Worm (Caenorhabditis elegans) whole organism, L1 larva: ENCODE measurements around the gene Y73C8C.8.

Experiments
- aly-2 ChIP-seq: fragments of 150-350 bp; optimal IDR thresholded peaks from 2 replicates; lab custom pipeline; 2014; ENCODE audit warnings: missing biosample characterization, missing genetic modification characterization
- ama-1 ChIP-seq: fragments of 150-350 bp; optimal IDR thresholded peaks from 2 replicates; lab custom pipeline; 2014
- ceh-63 ChIP-seq: fragments of 200-800 bp; sonication (Bioruptor generic); optimal IDR thresholded peaks from 2 replicates; lab custom pipeline; 2018; ENCODE audit warnings: mild to moderate bottlenecking, missing genetic modification characterization, missing compliant biosample characterization
- egl-27 ChIP-seq, 2 experiments: fragments of 150-350 bp in 1 of 2; sonication (generic microtip); optimal IDR thresholded peaks; 3 replicates each; lab custom pipeline; 2017 to 2018; ENCODE audit warnings: missing biosample characterization in 2 of 2, missing genetic modification characterization in 2 of 2, missing genetic modification reagents in 2 of 2
- fkh-10 ChIP-seq: sonication (generic microtip); optimal IDR thresholded peaks from 2 replicates; lab custom pipeline; 2017; ENCODE audit warnings: missing biosample characterization, missing genetic modification reagents, missing genetic modification characterization
- fkh-4 ChIP-seq: sonication (generic microtip); optimal IDR thresholded peaks from 2 replicates; lab custom pipeline; 2016; ENCODE audit warnings: missing compliant biosample characterization, missing genetic modification characterization, borderline replicate concordance
- jun-1 ChIP-seq: fragments of 150-350 bp; optimal IDR thresholded peaks from 2 replicates; lab custom pipeline; 2014; ENCODE audit warnings: missing biosample characterization, missing genetic modification reagents, missing genetic modification characterization
- lin-13 ChIP-seq: fragments of 150-350 bp; optimal IDR thresholded peaks from 2 replicates; lab custom pipeline; 2014; ENCODE audit warnings: missing biosample characterization, missing genetic modification reagents, missing genetic modification characterization
- lsy-2 ChIP-seq, 2 experiments: fragments of 150-350 bp; optimal IDR thresholded peaks; 2 replicates each; lab custom pipeline; 2014; ENCODE audit warnings: missing biosample characterization in 2 of 2, missing genetic modification characterization in 2 of 2
- snpc-4 ChIP-seq: fragments of 150-350 bp; optimal IDR thresholded peaks from 2 replicates; lab custom pipeline; 2014; ENCODE audit warnings: missing biosample characterization, missing genetic modification characterization

DNA sequence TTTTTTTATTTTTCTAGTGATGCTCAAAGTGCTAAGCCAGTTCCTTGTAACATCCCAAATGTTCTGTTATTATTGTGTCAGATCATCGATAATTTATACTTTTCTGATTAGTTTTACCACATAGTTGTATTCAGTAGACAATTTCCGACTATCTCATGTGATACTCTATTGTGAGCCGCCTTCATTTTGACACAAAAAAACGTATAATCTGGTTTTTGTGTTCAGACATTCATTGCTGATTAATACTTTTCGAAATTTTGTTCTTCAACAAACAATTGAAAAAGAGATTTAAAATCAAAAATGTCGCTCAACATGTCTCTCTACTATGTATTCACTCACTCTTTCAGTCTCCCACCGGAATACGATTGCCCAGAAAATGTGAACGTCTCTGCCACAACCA lies 32.2 kb downstream of the Y73C8C.8 start, which contains the start of gene srt-7:
- TF ChIP-seq jun-1, result no peak
- no peak for TF ChIP-seq fkh-4 (tag; lab: Kevin White, UChicago)
- TF ChIP-seq egl-27 (tag; optimal IDR thresholded peaks at IDR 0.05; lab: Kevin White, UChicago), result no peak
- no peak for TF ChIP-seq snpc-4
- no peak for TF ChIP-seq ceh-63 (GFP tag; lab: Kevin White, UChicago)
- no peak for TF ChIP-seq ama-1 (lab: Kevin White, UChicago)
- TF ChIP-seq aly-2, result no peak
- TF ChIP-seq fkh-10 (GFP tag; lab: Kevin White, UChicago), result no peak
- TF ChIP-seq lin-13 (GFP tag; lab: Kevin White, UChicago), result no peak
- no peak for TF ChIP-seq lsy-2 (tag; optimal IDR thresholded peaks at IDR 0.05; lab: Kevin White, UChicago)
